Fruit fly (Drosophila melanogaster) whole organism, embryonic: Measurements from ENCODE around the gene Glut4EF.

ENCODE experiments used
- Adf1 ChIP-seq: fragments of 200-800 bp; sonication (Bioruptor generic); IDR thresholded peaks from 2 replicates; pipeline ENCODE4 v1.3.6; 2022; ENCODE audit warnings: missing biosample characterization, missing genetic modification characterization
- Antp ChIP-seq: fragments of 200-800 bp; sonication (Bioruptor generic); optimal IDR thresholded peaks from 3 replicates; lab custom pipeline; 2016; ENCODE audit warnings: missing biosample characterization, missing genetic modification characterization
- Awh ChIP-seq: fragments of 200-800 bp; sonication (Bioruptor generic); IDR thresholded peaks from 2 replicates; pipeline ENCODE4, ENCODE4 v1.3.6; 2022; ENCODE audit warnings: missing biosample characterization, missing genetic modification characterization
- CG13123 ChIP-seq: fragments of 200-800 bp; sonication (Bioruptor generic); optimal IDR thresholded peaks from 2 replicates; lab custom pipeline; 2016; ENCODE audit warnings: missing biosample characterization, missing genetic modification characterization
- CG14014 ChIP-seq: fragments of 200-800 bp; sonication (Bioruptor generic); IDR thresholded peaks from 2 replicates; pipeline ENCODE4 v1.3.6; 2022; ENCODE audit warnings: missing biosample characterization, missing genetic modification characterization
- CG15269 ChIP-seq: fragments of 200-800 bp; sonication (Bioruptor generic); optimal IDR thresholded peaks from 2 replicates; lab custom pipeline; 2018; ENCODE audit warnings: missing biosample characterization, mild to moderate bottlenecking, missing genetic modification characterization, moderate library complexity
- CG18599 ChIP-seq: fragments of 200-800 bp; sonication (Bioruptor generic); optimal IDR thresholded peaks from 3 replicates; lab custom pipeline; 2017; ENCODE audit warnings: missing biosample characterization, missing genetic modification characterization, mild to moderate bottlenecking, moderate library complexity, missing genetic modification reagents
- CG30403 ChIP-seq: fragments of 200-800 bp; sonication (Bioruptor generic); optimal IDR thresholded peaks from 3 replicates; lab custom pipeline; 2016; ENCODE audit warnings: missing biosample characterization, missing genetic modification characterization
- CG32532 ChIP-seq: fragments of 200-800 bp; sonication (Bioruptor generic); IDR thresholded peaks from 2 replicates; pipeline ENCODE4 v1.3.6; 2022; ENCODE audit warnings: missing biosample characterization, missing genetic modification characterization
- CG6654 ChIP-seq: fragments of 200-800 bp; sonication (Bioruptor generic); optimal IDR thresholded peaks from 2 replicates; lab custom pipeline; 2017; ENCODE audit warnings: missing biosample characterization, mild to moderate bottlenecking, missing genetic modification characterization
- CG6765 ChIP-seq: fragments of 200-800 bp; sonication (Bioruptor generic); optimal IDR thresholded peaks from 3 replicates; lab custom pipeline; 2017; ENCODE audit warnings: missing biosample characterization, mild to moderate bottlenecking, missing genetic modification characterization
- Deaf1 ChIP-seq: fragments of 200-800 bp; optimal IDR thresholded peaks from 3 replicates; lab custom pipeline; 2019; ENCODE audit warnings: missing biosample characterization, mild to moderate bottlenecking, missing genetic modification characterization, moderate library complexity
- Dip2 ChIP-seq: fragments of 200-800 bp; sonication (Bioruptor generic); IDR thresholded peaks from 2 replicates; pipeline ENCODE4 v1.3.6; 2022; ENCODE audit warnings: missing biosample characterization, missing genetic modification characterization
- Ets65A ChIP-seq: fragments of 200-800 bp; sonication (Bioruptor generic); peaks from one replicate; lab custom pipeline; 2016; ENCODE audit warnings: missing biosample characterization, missing genetic modification characterization
- Hr39 ChIP-seq: fragments of >200 bp; optimal IDR thresholded peaks from 2 replicates; lab custom pipeline; 2017
- Mad ChIP-seq: fragments of 200-800 bp; sonication (Bioruptor generic); optimal IDR thresholded peaks from 2 replicates; lab custom pipeline; 2016; ENCODE audit warnings: missing biosample characterization, missing genetic modification characterization
- Med ChIP-seq: fragments of 200-800 bp; sonication (Bioruptor generic); peaks from one replicate; lab custom pipeline; 2016; ENCODE audit warnings: missing biosample characterization, missing genetic modification characterization, mild to moderate bottlenecking, inconsistent platforms, moderate library complexity
- Mes4 ChIP-seq: fragments of 200-800 bp; sonication (Bioruptor generic); optimal IDR thresholded peaks from 2 replicates; lab custom pipeline; 2016; ENCODE audit warnings: missing biosample characterization, missing genetic modification characterization
- Nf-YA ChIP-seq: fragments of 200-800 bp; sonication (Bioruptor generic); IDR thresholded peaks from 2 replicates; pipeline ENCODE4 v1.3.6; 2022; ENCODE audit warnings: missing biosample characterization, missing genetic modification characterization
- Nf-YC ChIP-seq: fragments of 200-800 bp; optimal IDR thresholded peaks from 3 replicates; lab custom pipeline; 2019; ENCODE audit warnings: missing biosample characterization, mild to moderate bottlenecking, missing genetic modification characterization, moderate library complexity
- Pdp1 ChIP-seq, 2 experiments: fragments of 200-800 bp; sonication (Bioruptor generic); optimal IDR thresholded peaks; 3 replicates each; lab custom pipeline; 2016; ENCODE audit warnings: missing biosample characterization in 2 of 2, missing genetic modification characterization in 2 of 2, mild to moderate bottlenecking in 1 of 2, moderate library complexity in 1 of 2
- Trl ChIP-seq, 3 experiments: fragments of >200 bp in 2 of 3; fragments of 200-800 bp in 1 of 3; sonication (Bioruptor generic) in 1 of 3; optimal IDR thresholded peaks; 2 replicates in 1 of 3; 3 replicates in 2 of 3; lab custom pipeline; 2016 to 2017; ENCODE audit warnings: missing biosample characterization in 1 of 3, missing genetic modification characterization in 1 of 3
- abd-A ChIP-seq: fragments of 200-800 bp; sonication (Bioruptor generic); optimal IDR thresholded peaks from 3 replicates; lab custom pipeline; 2019; ENCODE audit warnings: missing biosample characterization, mild to moderate bottlenecking, missing genetic modification characterization, moderate library complexity
- cg ChIP-seq: fragments of 200-800 bp; sonication (Bioruptor generic); optimal IDR thresholded peaks from 3 replicates; lab custom pipeline; 2019; ENCODE audit warnings: missing biosample characterization, mild to moderate bottlenecking, missing genetic modification characterization, moderate library complexity
- chinmo ChIP-seq: fragments of 200-800 bp; sonication (Bioruptor generic); IDR thresholded peaks from 4 replicates; pipeline ENCODE4 v1.3.6; 2022; ENCODE audit warnings: missing biosample characterization, missing genetic modification characterization; ENCODE audit not compliant: partially characterized antibody
- chm ChIP-seq: fragments of 200-800 bp; sonication (Bioruptor generic); IDR thresholded peaks from 2 replicates; pipeline ENCODE4 v1.3.6; 2022; ENCODE audit warnings: missing biosample characterization, missing genetic modification characterization
- crol ChIP-seq: fragments of 200-800 bp; sonication (Bioruptor generic); IDR thresholded peaks from 2 replicates; pipeline ENCODE4 v1.3.6; 2022; ENCODE audit warnings: missing biosample characterization, missing genetic modification characterization
- ewg ChIP-seq: fragments of 200-800 bp; sonication (Bioruptor generic); optimal IDR thresholded peaks from 3 replicates; lab custom pipeline; 2017; ENCODE audit warnings: mild to moderate bottlenecking, missing biosample characterization, missing genetic modification reagents, missing genetic modification characterization
- ftz-f1 ChIP-seq: fragments of 200-800 bp; sonication (Bioruptor generic); optimal IDR thresholded peaks from 2 replicates; lab custom pipeline; 2016; ENCODE audit warnings: missing biosample characterization, missing genetic modification characterization
- ind ChIP-seq: fragments of 200-800 bp; sonication (Bioruptor generic); optimal IDR thresholded peaks from 3 replicates; lab custom pipeline; 2016; ENCODE audit warnings: missing biosample characterization, missing genetic modification characterization
- mirr ChIP-seq: fragments of 200-800 bp; sonication (Bioruptor generic); optimal IDR thresholded peaks from 3 replicates; lab custom pipeline; 2018; ENCODE audit warnings: missing biosample characterization, mild to moderate bottlenecking, missing genetic modification characterization
- mld ChIP-seq: fragments of 200-800 bp; sonication (Bioruptor generic); IDR thresholded peaks from 3 replicates; pipeline ENCODE4 v1.3.6; 2022; ENCODE audit warnings: missing biosample characterization, missing genetic modification characterization; ENCODE audit not compliant: partially characterized antibody
- nerfin-1 ChIP-seq: fragments of 200-800 bp; sonication (Bioruptor generic); optimal IDR thresholded peaks from 3 replicates; lab custom pipeline; 2019; ENCODE audit warnings: missing biosample characterization, mild to moderate bottlenecking, missing genetic modification characterization, moderate library complexity
- onecut ChIP-seq: fragments of 200-800 bp; sonication (Bioruptor generic); IDR thresholded peaks from 2 replicates; pipeline ENCODE4 v1.3.6; 2022; ENCODE audit warnings: missing biosample characterization, missing genetic modification characterization
- pan ChIP-seq, 4 experiments: fragments of >200 bp in 3 of 4; fragments of 200-800 bp in 1 of 4; sonication (Bioruptor generic) in 1 of 4; optimal IDR thresholded peaks in 3 of 4; IDR thresholded peaks in 1 of 4; 2 replicates each; pipeline versions ENCODE4 v1.3.6 to Lab custom; 2017 to 2022; ENCODE audit warnings: missing biosample characterization in 2 of 4, missing genetic modification characterization in 2 of 4, mixed read lengths in 1 of 4
- ro ChIP-seq: fragments of 200-800 bp; sonication (Bioruptor generic); IDR thresholded peaks from 2 replicates; pipeline ENCODE4 v1.3.6; 2022; ENCODE audit warnings: missing biosample characterization, missing genetic modification characterization
- sens ChIP-seq: fragments of 200-800 bp; sonication (Bioruptor generic); peaks from one replicate; lab custom pipeline; 2016; ENCODE audit warnings: missing biosample characterization, missing genetic modification characterization
- sens-2 ChIP-seq: fragments of 200-800 bp; sonication (Bioruptor generic); IDR thresholded peaks from 2 replicates; pipeline ENCODE4 v1.3.6; 2022; ENCODE audit warnings: missing biosample characterization, missing genetic modification characterization
- so ChIP-seq: fragments of 200-800 bp; sonication (Bioruptor generic); IDR thresholded peaks from 3 replicates; pipeline ENCODE4 v1.3.6; 2022; ENCODE audit warnings: missing biosample characterization, missing genetic modification characterization
- sob ChIP-seq: fragments of 200-800 bp; sonication (Bioruptor generic); IDR thresholded peaks from 2 replicates; pipeline ENCODE4 v1.3.6; 2022; ENCODE audit warnings: missing biosample characterization, missing genetic modification characterization
- sr ChIP-seq: fragments of 200-800 bp; sonication (Bioruptor generic); IDR thresholded peaks from 3 replicates; pipeline ENCODE4 v1.3.6; 2022; ENCODE audit warnings: missing biosample characterization, missing genetic modification characterization
- ttk ChIP-seq: fragments of 200-800 bp; sonication (Bioruptor generic); IDR thresholded peaks from 2 replicates; pipeline ENCODE4 v2.1.2; 2022; ENCODE audit warnings: missing biosample characterization, missing genetic modification characterization
- vvl ChIP-seq: fragments of 200-800 bp; sonication (Bioruptor generic); IDR thresholded peaks from 2 replicates; pipeline ENCODE4 v1.3.6; 2022; ENCODE audit warnings: missing biosample characterization, missing genetic modification characterization

Glut4EF gene

dm6 chr3R:9949903-9950302 lies 75.4 kb downstream of the Glut4EF start (continued):
- TF ChIP-seq CG15269 (tag; lab: Kevin White, UChicago) (no peak), chm (no peak), sens (GFP tag; lab: Kevin White, UChicago) (peak; percentile 41), CG13123 (no peak), Pdp1 (GFP tag; optimal IDR thresholded peaks at IDR 0.05; lab: Kevin White, UChicago) (peak in 1 of 2 experiments; percentile 80)

- TF ChIP-seq ind (GFP tag; lab: Kevin White, UChicago) (no peak), mld (GFP tag; lab: Robert Waterston, UW) (0 out of 3 replicates have a peak, but pooled peaks have one; percentile 14), Dip2 (GFP tag; lab: Robert Waterston, UW) (0 out of 2 replicates have a peak, but pooled peaks have one; percentile 26), Ets65A (GFP tag; lab: Kevin White, UChicago) (peak; percentile 2), Awh (GFP tag; lab: Robert Waterston, UW) (0 out of 2 replicates have a peak, but pooled peaks have one; percentile 9), CG14014 (0 out of 2 replicates have a peak, but pooled peaks have one; percentile 5), crol (GFP tag; lab: Robert Waterston, UW) (0 out of 2 replicates have a peak, but pooled peaks have one; percentile 15), Nf-YC (no peak)
Measured at dm6 chr3R:9950984-9951383, 76.5 kb downstream of the Glut4EF start.

dm6 chr3R:9951679-9952078 lies 77.2 kb downstream of the Glut4EF start:
- TF ChIP-seq vvl (peak; percentile 37; the same call in 1 of the 2 replicates), sr (peak; percentile 80), crol (GFP tag; lab: Robert Waterston, UW) (peak; percentile 66), Nf-YA (GFP tag; lab: Robert Waterston, UW) (no peak), Hr39 (lab: Kevin White, UChicago) (peak; percentile 21), sob (GFP tag; lab: Robert Waterston, UW) (0 out of 2 replicates have a peak, but pooled peaks have one; percentile 34), Mes4 (GFP tag; lab: Kevin White, UChicago) (no peak), CG30403 (GFP tag; lab: Kevin White, UChicago) (no peak), pan (optimal IDR thresholded peaks at IDR 0.05; lab: Kevin White, UChicago) (no peak), pan (GFP tag; optimal IDR thresholded peaks at IDR 0.05 in 1 of 2, IDR thresholded peaks at IDR 0.05 in 1 of 2) (no peak), so (GFP tag; lab: Robert Waterston, UW) (0 out of 3 replicates have a peak, but pooled peaks have one; percentile 14), CG32532 (GFP tag; lab: Robert Waterston, UW) (0 out of 2 replicates have a peak, but pooled peaks have one; percentile 27), chinmo (0 out of 4 replicates have a peak, but pooled peaks have one; percentile 39), ttk (GFP tag; lab: Robert Waterston, UW) (0 out of 2 replicates have a peak, but pooled peaks have one; percentile 5)

- TF ChIP-seq CG32532 (GFP tag; lab: Robert Waterston, UW) (0 out of 2 replicates have a peak, but pooled peaks have one; percentile 5), ftz-f1 (GFP tag; lab: Kevin White, UChicago) (peak; percentile 26), nerfin-1 (tag; lab: Kevin White, UChicago) (peak; percentile 49), onecut (GFP tag; lab: Robert Waterston, UW) (peak; percentile 96), crol (GFP tag; lab: Robert Waterston, UW) (peak; percentile 54; the same call in 1 of the 2 replicates), Antp (GFP tag; lab: Kevin White, UChicago) (no peak), Trl (optimal IDR thresholded peaks at IDR 0.05; lab: Kevin White, UChicago) (peak; percentile 60 to 87), Trl (GFP tag; optimal IDR thresholded peaks at IDR 0.05; lab: Kevin White, UChicago) (no peak), sens-2 (GFP tag; lab: Robert Waterston, UW) (no peak), cg (peak; percentile 58), Adf1 (GFP tag; lab: Robert Waterston, UW) (peak; percentile 93), CG6765 (GFP tag; lab: Kevin White, UChicago) (peak; percentile 25), CG18599 (peak; percentile 9), Hr39 (lab: Kevin White, UChicago) (peak; percentile 93), abd-A (tag; lab: Kevin White, UChicago) (peak; percentile 53), mirr (GFP tag; lab: Kevin White, UChicago) (peak; percentile 22), Mad (GFP tag; lab: Kevin White, UChicago) (no peak), CG6654 (no peak), chinmo (0 out of 4 replicates have a peak, but pooled peaks have one; percentile 59), ro (GFP tag; lab: Robert Waterston, UW) (no peak), Med (GFP tag; lab: Kevin White, UChicago) (peak; percentile 42), ewg (peak; percentile 78), Deaf1 (tag; lab: Kevin White, UChicago) (peak; percentile 87)
Measured at dm6 chr3R:9952669-9953277, 78.3 kb downstream of the Glut4EF start.
